Fruit fly (Drosophila melanogaster): ENCODE data around the gene Gat.

Gat gene

DNA sequence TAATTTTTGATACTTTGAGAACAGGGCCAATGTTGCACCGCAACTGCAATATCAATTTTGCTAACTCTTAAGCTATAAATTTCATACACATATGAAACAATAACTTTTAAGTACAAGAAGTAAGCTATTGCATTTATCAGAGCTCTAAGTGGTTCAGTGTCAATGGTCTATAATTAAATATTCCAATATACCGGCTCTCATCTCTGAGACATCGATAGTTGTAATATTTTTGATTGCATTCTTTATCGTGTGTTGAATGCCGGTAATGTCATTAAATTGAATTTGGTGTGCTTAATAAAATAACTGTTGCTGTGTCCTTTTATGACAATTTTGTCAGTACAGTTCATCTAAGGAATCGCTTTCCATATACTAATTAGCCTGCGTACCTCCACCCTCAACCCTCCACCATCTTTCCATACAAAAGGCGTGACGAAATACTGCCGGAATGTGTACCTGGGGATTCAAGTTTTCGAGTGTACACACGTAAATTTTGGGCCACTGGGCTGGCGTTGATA is 41.5 kb downstream of the Gat start, which contains the start of gene CG11360 (continued):
- TF ChIP-seq Taf1 (GFP tag; IDR thresholded peaks at IDR 0.05) (no peak), ato (GFP tag; IDR thresholded peaks at IDR 0.05; ENCODE audit: partially characterized antibody) (no peak), NC2α (GFP tag; optimal IDR thresholded peaks at IDR 0.05) (no peak), pros (GFP tag; optimal IDR thresholded peaks at IDR 0.05) (peak; percentile 73), phol (tag; optimal IDR thresholded peaks at IDR 0.05) (peak; percentile 51), CG3995 (GFP tag; optimal IDR thresholded peaks at IDR 0.05) (peak; percentile 51), CG11398 (GFP tag; optimal IDR thresholded peaks at IDR 0.05) (no peak), gem (tag; optimal IDR thresholded peaks at IDR 0.05) (peak; percentile 32), CG12659 (GFP tag; optimal IDR thresholded peaks at IDR 0.05) (peak; percentile 31), Ada2b (GFP tag; IDR thresholded peaks at IDR 0.05) (no peak), CG11247 (GFP tag; IDR thresholded peaks at IDR 0.05) (no peak), CG30020 (tag; optimal IDR thresholded peaks at IDR 0.05) (peak; percentile 99), Elba2 (GFP tag; optimal IDR thresholded peaks at IDR 0.05) (no peak), sd (tag; optimal IDR thresholded peaks at IDR 0.05) (peak; percentile 97), fd64A (GFP tag; optimal IDR thresholded peaks at IDR 0.05) (no peak), CG12769 (tag; optimal IDR thresholded peaks at IDR 0.05) (peak; percentile 39), crp (GFP tag; optimal IDR thresholded peaks at IDR 0.05) (no peak), vnd (GFP tag; IDR thresholded peaks at IDR 0.05; ENCODE audit: partially characterized antibody) (peak; percentile 45; the same call in 1 of the 3 replicates), CG14441 (GFP tag; IDR thresholded peaks at IDR 0.05) (peak; percentile 34; the same call in 1 of the 2 replicates), CG11723 (GFP tag; optimal IDR thresholded peaks at IDR 0.05) (peak; percentile 86), knrl (GFP tag; IDR thresholded peaks at IDR 0.05; ENCODE audit: partially characterized antibody) (peak; percentile 63; the same call in 2 of the 3 replicates), Ssrp (tag; optimal IDR thresholded peaks at IDR 0.05) (no peak), Hr39 (optimal IDR thresholded peaks at IDR 0.05) (no peak), Bteb2 (GFP tag; optimal IDR thresholded peaks at IDR 0.05) (no peak), CG2120 (GFP tag; optimal IDR thresholded peaks at IDR 0.05) (peak; percentile 5), lola (GFP tag; optimal IDR thresholded peaks at IDR 0.05) (peak in 1 of 3 experiments; percentile 76), CG4404 (GFP tag; IDR thresholded peaks at IDR 0.05) (no peak), Fer3 (tag; optimal IDR thresholded peaks at IDR 0.05) (peak; percentile 4), az2 (GFP tag; optimal IDR thresholded peaks at IDR 0.05) (no peak), CG10147 (GFP tag; optimal IDR thresholded peaks at IDR 0.05) (no peak), btn (GFP tag; optimal IDR thresholded peaks at IDR 0.05) (no peak), Mad (GFP tag; optimal IDR thresholded peaks at IDR 0.05) (no peak), CG7928 (GFP tag; optimal IDR thresholded peaks at IDR 0.05) (no peak), CG4617 (GFP tag; optimal IDR thresholded peaks at IDR 0.05; ENCODE audit: borderline replicate concordance) (peak; percentile 79), Tbp (GFP tag; optimal IDR thresholded peaks at IDR 0.05) (no peak), CG10267 (tag; optimal IDR thresholded peaks at IDR 0.05) (peak; percentile 4), fru (optimal IDR thresholded peaks at IDR 0.05) (no peak), CG3065 (GFP tag; optimal IDR thresholded peaks at IDR 0.05) (no peak), CG16813 (GFP tag; IDR thresholded peaks at IDR 0.05; ENCODE audit: partially characterized antibody) (peak; percentile 58; the same call in 2 of the 3 replicates), CG2202 (tag; optimal IDR thresholded peaks at IDR 0.05) (no peak), cato (GFP tag; optimal IDR thresholded peaks at IDR 0.05; ENCODE audit: borderline replicate concordance) (no peak), CG10431 (GFP tag; optimal IDR thresholded peaks at IDR 0.05) (no peak), luna (GFP tag; optimal IDR thresholded peaks at IDR 0.05) (no peak), Deaf1 (tag; optimal IDR thresholded peaks at IDR 0.05) (no peak), dm (GFP tag; optimal IDR thresholded peaks at IDR 0.05) (peak; percentile 11), ind (GFP tag; optimal IDR thresholded peaks at IDR 0.05) (no peak), nom (GFP tag; optimal IDR thresholded peaks at IDR 0.05) (peak; percentile 25), CG8944 (GFP tag; optimal IDR thresholded peaks at IDR 0.05) (peak; percentile 17), CG8478 (optimal IDR thresholded peaks at IDR 0.05) (no peak), Lhr (GFP tag; optimal IDR thresholded peaks at IDR 0.05) (peak; percentile 23), CG10565 (GFP tag; optimal IDR thresholded peaks at IDR 0.05) (no peak)

Measured in whole organism, embryonic.